Worm (Caenorhabditis elegans) whole organism, L4 larva: ENCODE results near the gene R144.10.

Experiments
- D1046.2 ChIP-seq: fragments of 200-800 bp; sonication (Bioruptor generic); IDR thresholded peaks from 2 replicates; pipeline ENCODE4 v1.3.6; 2022; ENCODE audit warnings: missing genetic modification characterization, missing compliant biosample characterization
- F10B5.3 ChIP-seq: sonication (generic microtip); optimal IDR thresholded peaks from 2 replicates; lab custom pipeline; 2016; ENCODE audit warnings: mild to moderate bottlenecking, missing genetic modification characterization, missing compliant biosample characterization
- F37D6.2 ChIP-seq: sonication (generic microtip); optimal IDR thresholded peaks from 2 replicates; lab custom pipeline; 2016; ENCODE audit warnings: mild to moderate bottlenecking, missing genetic modification characterization, missing compliant biosample characterization
- F44E2.7 ChIP-seq: fragments of 200-800 bp; sonication (Bioruptor generic); IDR thresholded peaks from 2 replicates; pipeline ENCODE4 v2.1.2; 2022; ENCODE audit warnings: missing genetic modification characterization, missing compliant biosample characterization
- T26A8.4 ChIP-seq: fragments of 200-800 bp; sonication (Bioruptor generic); IDR thresholded peaks from 2 replicates; pipeline ENCODE4 v1.3.6; 2022; ENCODE audit warnings: missing genetic modification characterization, missing compliant biosample characterization
- Y105C5A.15 ChIP-seq: fragments of 200-800 bp; sonication (Bioruptor generic); IDR thresholded peaks from 2 replicates; pipeline ENCODE4 v1.3.6; 2022; ENCODE audit warnings: missing genetic modification characterization, missing compliant biosample characterization
- Y48G9A.11 ChIP-seq: fragments of 200-800 bp; sonication (Bioruptor generic); IDR thresholded peaks from 2 replicates; pipeline ENCODE4 v1.3.6; 2022; ENCODE audit warnings: missing genetic modification reagents, missing genetic modification characterization, missing compliant biosample characterization
- aha-1 ChIP-seq: fragments of 150-350 bp; peaks from one replicate; lab custom pipeline; 2014; ENCODE audit warnings: missing biosample characterization, missing genetic modification characterization
- ama-1 ChIP-seq: fragments of 150-350 bp; optimal IDR thresholded peaks from 2 replicates; lab custom pipeline; 2014; ENCODE audit warnings: inconsistent platforms, mixed read lengths
- arid-1 ChIP-seq: fragments of 200-800 bp; sonication (Bioruptor generic); conservative IDR thresholded peaks from 2 replicates; pipeline ENCODE4 v1.3.6; 2022; ENCODE audit warnings: missing genetic modification reagents, missing genetic modification characterization, missing compliant biosample characterization
- ceh-20 ChIP-seq: fragments of 200-800 bp; sonication (Bioruptor generic); IDR thresholded peaks from 2 replicates; pipeline ENCODE4 v1.3.6; 2022; ENCODE audit warnings: missing genetic modification reagents, missing genetic modification characterization, missing compliant biosample characterization
- ceh-32 ChIP-seq: sonication (generic microtip); optimal IDR thresholded peaks from 2 replicates; lab custom pipeline; 2016; ENCODE audit warnings: mild to moderate bottlenecking, missing genetic modification characterization, missing compliant biosample characterization; ENCODE audit not compliant: poor library complexity
- ceh-44 ChIP-seq: fragments of 200-800 bp; sonication (Bioruptor generic); IDR thresholded peaks from 2 replicates; pipeline ENCODE4 v1.3.6; 2022; ENCODE audit warnings: missing genetic modification reagents, missing genetic modification characterization, missing compliant biosample characterization
- ces-1 ChIP-seq: fragments of 150-350 bp; sonication (generic microtip); optimal IDR thresholded peaks from 4 replicates; lab custom pipeline; 2014; ENCODE audit warnings: missing biosample characterization, missing genetic modification reagents, missing genetic modification characterization
- cey-2 ChIP-seq: sonication (generic microtip); optimal IDR thresholded peaks from 3 replicates; lab custom pipeline; 2017; ENCODE audit warnings: missing genetic modification characterization, mild to moderate bottlenecking, missing compliant biosample characterization, antibody characterized with exemption, borderline replicate concordance; ENCODE audit not compliant: insufficient read depth
- daf-8 ChIP-seq: fragments of 200-800 bp; sonication (Bioruptor generic); IDR thresholded peaks from 2 replicates; pipeline ENCODE4 v1.3.6; 2022; ENCODE audit warnings: missing genetic modification characterization, missing compliant biosample characterization
- dmd-8 ChIP-seq: fragments of 200-800 bp; sonication (Bioruptor generic); IDR thresholded peaks from 2 replicates; pipeline ENCODE4 v1.3.6; 2022; ENCODE audit warnings: missing genetic modification characterization, missing compliant biosample characterization
- dmd-9 ChIP-seq: fragments of 200-800 bp; sonication (Bioruptor generic); IDR thresholded peaks from 2 replicates; pipeline ENCODE4 v1.3.6; 2022; ENCODE audit warnings: missing genetic modification reagents, missing genetic modification characterization, missing compliant biosample characterization
- dpl-1 ChIP-seq: fragments of 150-350 bp; optimal IDR thresholded peaks from 2 replicates; lab custom pipeline; 2014; ENCODE audit warnings: missing biosample characterization, missing genetic modification reagents, missing genetic modification characterization
- duxl-1 ChIP-seq: sonication (generic microtip); optimal IDR thresholded peaks from 2 replicates; lab custom pipeline; 2016; ENCODE audit warnings: mild to moderate bottlenecking, missing genetic modification characterization, moderate library complexity, missing compliant biosample characterization; ENCODE audit not compliant: poor library complexity
- dve-1 ChIP-seq: sonication (generic microtip); optimal IDR thresholded peaks from 2 replicates; lab custom pipeline; 2017; ENCODE audit warnings: antibody characterized with exemption, mild to moderate bottlenecking, missing genetic modification characterization, missing compliant biosample characterization; ENCODE audit not compliant: insufficient read depth
- egl-27 ChIP-seq: sonication (generic microtip); optimal IDR thresholded peaks from 3 replicates; lab custom pipeline; 2017; ENCODE audit warnings: missing biosample characterization, missing genetic modification reagents, missing genetic modification characterization
- gei-8 ChIP-seq: fragments of 200-800 bp; sonication (Bioruptor generic); optimal IDR thresholded peaks from 2 replicates; lab custom pipeline; 2018; ENCODE audit warnings: mild to moderate bottlenecking, missing genetic modification characterization, missing compliant biosample characterization
- hmg-1.1 ChIP-seq: fragments of 200-800 bp; sonication (Bioruptor generic); IDR thresholded peaks from 2 replicates; pipeline ENCODE4 v1.3.6; 2022; ENCODE audit warnings: missing genetic modification reagents, missing genetic modification characterization, missing compliant biosample characterization
- lim-7 ChIP-seq: fragments of 200-800 bp; sonication (Bioruptor generic); IDR thresholded peaks from 2 replicates; pipeline ENCODE4 v1.3.6; 2022; ENCODE audit warnings: missing genetic modification characterization, missing compliant biosample characterization
- lin-1 ChIP-seq: fragments of 200-800 bp; sonication (Bioruptor generic); IDR thresholded peaks from 2 replicates; pipeline ENCODE4 v1.3.6; 2022; ENCODE audit warnings: missing genetic modification reagents, missing genetic modification characterization, missing compliant biosample characterization
- lin-15B ChIP-seq: fragments of 150-350 bp; sonication (generic microtip); optimal IDR thresholded peaks from 3 replicates; lab custom pipeline; 2014; ENCODE audit warnings: missing biosample characterization, missing genetic modification characterization
- lir-3 ChIP-seq: sonication (generic microtip); optimal IDR thresholded peaks from 2 replicates; lab custom pipeline; 2016; ENCODE audit warnings: mild to moderate bottlenecking, missing genetic modification characterization, missing compliant biosample characterization
- mdt-29 ChIP-seq: fragments of 200-800 bp; sonication (Bioruptor generic); IDR thresholded peaks from 2 replicates; pipeline ENCODE4 v1.3.6; 2022; ENCODE audit warnings: missing genetic modification reagents, missing genetic modification characterization, missing compliant biosample characterization
- mep-1 ChIP-seq: fragments of 150-350 bp; sonication (generic microtip); optimal IDR thresholded peaks from 3 replicates; lab custom pipeline; 2014; ENCODE audit warnings: missing biosample characterization, missing genetic modification characterization
- mxl-2 ChIP-seq: fragments of 200-800 bp; sonication (Bioruptor generic); conservative IDR thresholded peaks from 2 replicates; pipeline ENCODE4 v1.3.6; 2022; ENCODE audit warnings: missing genetic modification reagents, missing genetic modification characterization, missing compliant biosample characterization
- mxl-3 ChIP-seq: fragments of 200-800 bp; sonication (Bioruptor generic); optimal IDR thresholded peaks from 2 replicates; lab custom pipeline; 2018; ENCODE audit warnings: mild to moderate bottlenecking, missing genetic modification characterization, missing compliant biosample characterization
- nhr-102 ChIP-seq: sonication (generic microtip); optimal IDR thresholded peaks from 2 replicates; lab custom pipeline; 2016; ENCODE audit warnings: mild to moderate bottlenecking, missing genetic modification characterization, moderate library complexity, missing compliant biosample characterization
- nhr-237 ChIP-seq: sonication (generic microtip); optimal IDR thresholded peaks from 2 replicates; lab custom pipeline; 2017; ENCODE audit warnings: missing biosample characterization, missing genetic modification characterization
- nhr-25 ChIP-seq: sonication (generic microtip); optimal IDR thresholded peaks from 2 replicates; lab custom pipeline; 2017; ENCODE audit warnings: missing genetic modification characterization, mild to moderate bottlenecking, missing compliant biosample characterization, antibody characterized with exemption, moderate library complexity, borderline replicate concordance; ENCODE audit not compliant: insufficient read depth
- nhr-41 ChIP-seq: fragments of 200-800 bp; sonication (Bioruptor generic); IDR thresholded peaks from 2 replicates; pipeline ENCODE4 v1.3.6; 2022; ENCODE audit warnings: missing genetic modification reagents, missing genetic modification characterization, missing compliant biosample characterization
- nhr-6 ChIP-seq: fragments of 150-350 bp; optimal IDR thresholded peaks from 2 replicates; lab custom pipeline; 2014; ENCODE audit warnings: missing biosample characterization, missing genetic modification characterization
- nhr-76 ChIP-seq: fragments of 150-350 bp; optimal IDR thresholded peaks from 2 replicates; lab custom pipeline; 2014; ENCODE audit warnings: missing biosample characterization, missing genetic modification characterization
- nhr-77 ChIP-seq: fragments of 150-350 bp; optimal IDR thresholded peaks from 2 replicates; lab custom pipeline; 2014; ENCODE audit warnings: missing biosample characterization, missing genetic modification characterization
- php-3 ChIP-seq: fragments of 200-800 bp; sonication (Bioruptor generic); IDR thresholded peaks from 2 replicates; pipeline ENCODE4 v1.3.6; 2022; ENCODE audit warnings: missing genetic modification reagents, missing genetic modification characterization, missing compliant biosample characterization
- pqm-1 ChIP-seq: sonication (generic microtip); optimal IDR thresholded peaks from 2 replicates; lab custom pipeline; 2017; ENCODE audit warnings: missing biosample characterization, missing genetic modification characterization
- rbr-2 ChIP-seq: sonication (generic microtip); optimal IDR thresholded peaks from 2 replicates; lab custom pipeline; 2016; ENCODE audit warnings: missing genotype, missing genetic modification characterization, missing compliant biosample characterization
- saeg-2 ChIP-seq: fragments of 200-800 bp; sonication (Bioruptor generic); IDR thresholded peaks from 2 replicates; pipeline ENCODE4 v1.3.6; 2022; ENCODE audit warnings: missing genetic modification reagents, missing genetic modification characterization, missing compliant biosample characterization
- sdz-12 ChIP-seq: fragments of 200-800 bp; sonication (Bioruptor generic); optimal IDR thresholded peaks from 2 replicates; lab custom pipeline; 2018; ENCODE audit warnings: mild to moderate bottlenecking, missing genetic modification characterization, missing compliant biosample characterization
- spr-3 ChIP-seq: fragments of 200-800 bp; sonication (Bioruptor generic); optimal IDR thresholded peaks from 2 replicates; lab custom pipeline; 2018; ENCODE audit warnings: mild to moderate bottlenecking, missing genetic modification characterization, missing compliant biosample characterization
- tag-97 ChIP-seq: fragments of 200-800 bp; sonication (Bioruptor generic); IDR thresholded peaks from 2 replicates; pipeline ENCODE4 v1.3.6; 2022; ENCODE audit warnings: missing genetic modification characterization, missing compliant biosample characterization
- unc-130 ChIP-seq: sonication (generic microtip); optimal IDR thresholded peaks from 2 replicates; lab custom pipeline; 2016; ENCODE audit warnings: missing genetic modification reagents, missing genetic modification characterization, missing compliant biosample characterization
- vab-7 ChIP-seq: fragments of 200-800 bp; sonication (Bioruptor generic); IDR thresholded peaks from 2 replicates; pipeline ENCODE4 v1.3.6; 2022; ENCODE audit warnings: missing genetic modification reagents, missing genetic modification characterization, missing compliant biosample characterization
- zfp-2 ChIP-seq: sonication (generic microtip); optimal IDR thresholded peaks from 2 replicates; lab custom pipeline; 2016; ENCODE audit warnings: mild to moderate bottlenecking, missing genetic modification characterization, missing compliant biosample characterization
- zip-2 ChIP-seq: fragments of 150-350 bp; optimal IDR thresholded peaks from 2 replicates; lab custom pipeline; 2014; ENCODE audit warnings: missing biosample characterization, missing genetic modification characterization
- ztf-7 ChIP-seq: fragments of 150-350 bp; optimal IDR thresholded peaks from 2 replicates; lab custom pipeline; 2014; ENCODE audit warnings: missing biosample characterization, missing genetic modification characterization

The R144.10 gene

ce11 chrIII:5025136-5025629 is 23.1 kb upstream of the R144.10 start (continued):
- TF ChIP-seq unc-130 (GFP tag; lab: Kevin White, UChicago) = no peak
- TF ChIP-seq arid-1 (GFP tag; lab: Robert Waterston, UW) = no peak
- TF ChIP-seq saeg-2 (GFP tag; lab: Robert Waterston, UW) = no peak
- peak; percentile 27 for TF ChIP-seq dve-1
- 0 out of 2 replicates have a peak, but pooled peaks have one; percentile 30 for TF ChIP-seq hmg-1.1 (GFP tag; lab: Robert Waterston, UW)
- TF ChIP-seq mxl-3 (GFP tag; lab: Kevin White, UChicago) = no peak
- no peak for TF ChIP-seq nhr-41
- TF ChIP-seq lim-7 (GFP tag; lab: Robert Waterston, UW) = no peak
- no peak for TF ChIP-seq lir-3 (tag; lab: Kevin White, UChicago)
- peak; percentile 20; the same call in 1 of the 2 replicates for TF ChIP-seq ceh-20 (GFP tag; lab: Robert Waterston, UW)
- TF ChIP-seq mep-1 (tag; lab: Kevin White, UChicago) = peak; percentile 53
- TF ChIP-seq lin-1 (GFP tag; lab: Robert Waterston, UW) = 0 out of 2 replicates have a peak, but pooled peaks have one; percentile 18
- peak; percentile 20 for TF ChIP-seq dpl-1 (GFP tag; lab: Kevin White, UChicago)
- no peak for TF ChIP-seq ceh-32 (tag; lab: Kevin White, UChicago)
- no peak for TF ChIP-seq Y105C5A.15
- no peak for TF ChIP-seq dmd-9 (GFP tag; lab: Robert Waterston, UW)
- TF ChIP-seq daf-8 (GFP tag; lab: Robert Waterston, UW) = no peak
- TF ChIP-seq F10B5.3 (tag; lab: Kevin White, UChicago) = no peak
- 0 out of 2 replicates have a peak, but pooled peaks have one; percentile 11 for TF ChIP-seq php-3 (GFP tag; lab: Robert Waterston, UW)
- TF ChIP-seq mxl-2 (GFP tag; lab: Robert Waterston, UW) = no peak
- no peak for TF ChIP-seq F37D6.2 (tag; lab: Kevin White, UChicago)
- no peak for TF ChIP-seq nhr-77
- 0 out of 2 replicates have a peak, but pooled peaks have one; percentile 43 for TF ChIP-seq mdt-29
- TF ChIP-seq pqm-1 (tag; lab: Kevin White, UChicago) = no peak
- TF ChIP-seq rbr-2 (tag; lab: Kevin White, UChicago) = peak; percentile 46
- no peak; the same call in 1 of the 2 replicates for TF ChIP-seq vab-7 (GFP tag; lab: Robert Waterston, UW)
- no peak for TF ChIP-seq D1046.2 (GFP tag; lab: Robert Waterston, UW)
- no peak for TF ChIP-seq nhr-25 (tag; lab: Kevin White, UChicago)
- peak; percentile 60 for TF ChIP-seq T26A8.4 (GFP tag; lab: Robert Waterston, UW)
- TF ChIP-seq zip-2 (tag; lab: Kevin White, UChicago) = no peak
- peak; percentile 80 for TF ChIP-seq ama-1 (lab: Kevin White, UChicago)
- TF ChIP-seq lin-15B (tag; lab: Kevin White, UChicago) = no peak
- peak; percentile 80 for TF ChIP-seq aha-1 (tag; lab: Kevin White, UChicago)
- no peak for TF ChIP-seq dmd-8 (GFP tag; lab: Robert Waterston, UW)
- no peak for TF ChIP-seq nhr-6 (tag; lab: Kevin White, UChicago)
- no peak for TF ChIP-seq nhr-76 (tag; lab: Kevin White, UChicago)
- no peak for TF ChIP-seq tag-97 (GFP tag; lab: Robert Waterston, UW)
- TF ChIP-seq F44E2.7 (GFP tag; lab: Robert Waterston, UW) = no peak
- peak; percentile 53 for TF ChIP-seq nhr-102 (tag; lab: Kevin White, UChicago)
- TF ChIP-seq ztf-7 = no peak
- TF ChIP-seq egl-27 = no peak
- TF ChIP-seq zfp-2 (tag; lab: Kevin White, UChicago) = no peak
- TF ChIP-seq nhr-237 = no peak
- TF ChIP-seq cey-2 (tag; lab: Kevin White, UChicago) = no peak
- TF ChIP-seq gei-8 (GFP tag; lab: Kevin White, UChicago) = no peak
- no peak for TF ChIP-seq spr-3
- no peak for TF ChIP-seq duxl-1
- TF ChIP-seq sdz-12 (GFP tag; lab: Kevin White, UChicago) = peak; percentile 41
- no peak for TF ChIP-seq ceh-44
- peak; percentile 17; the same call in 1 of the 2 replicates for TF ChIP-seq Y48G9A.11 (GFP tag; lab: Robert Waterston, UW)
- TF ChIP-seq ces-1 (GFP tag; lab: Kevin White, UChicago) = no peak
